Fruit fly (Drosophila melanogaster) whole organism, embryonic: ENCODE data around the gene EMC5.

Experiments used
- C15 ChIP-seq: fragments of 200-800 bp; sonication (Bioruptor generic); IDR thresholded peaks from 3 replicates; pipeline ENCODE4 v1.3.6; 2022; ENCODE audit warnings: missing biosample characterization, missing genetic modification characterization
- CG10267 ChIP-seq: fragments of 200-800 bp; sonication (Bioruptor generic); optimal IDR thresholded peaks from 2 replicates; lab custom pipeline; 2018; ENCODE audit warnings: missing biosample characterization, mild to moderate bottlenecking, missing genetic modification characterization, moderate library complexity
- CG11696 ChIP-seq: fragments of 200-800 bp; sonication (Bioruptor generic); IDR thresholded peaks from 2 replicates; pipeline ENCODE4 v1.3.6; 2022; ENCODE audit warnings: missing biosample characterization, missing genetic modification characterization
- CG12391 ChIP-seq: fragments of 200-800 bp; sonication (Bioruptor generic); optimal IDR thresholded peaks from 3 replicates; lab custom pipeline; 2018; ENCODE audit warnings: missing biosample characterization, mild to moderate bottlenecking, missing genetic modification characterization, moderate library complexity
- CG13894 ChIP-seq: fragments of 200-800 bp; sonication (Bioruptor generic); optimal IDR thresholded peaks from 3 replicates; lab custom pipeline; 2018; ENCODE audit warnings: missing biosample characterization, mild to moderate bottlenecking, missing genetic modification characterization, moderate library complexity
- CG14050 ChIP-seq: fragments of 200-800 bp; sonication (Bioruptor generic); IDR thresholded peaks from 3 replicates; pipeline ENCODE4 v1.3.6; 2022; ENCODE audit warnings: missing biosample characterization, missing genetic modification characterization
- CG1603 ChIP-seq: fragments of 200-800 bp; sonication (Bioruptor generic); optimal IDR thresholded peaks from 2 replicates; lab custom pipeline; 2019; ENCODE audit warnings: missing biosample characterization, mild to moderate bottlenecking, missing genetic modification characterization, moderate library complexity
- CG17568 ChIP-seq: fragments of 200-800 bp; sonication (Bioruptor generic); optimal IDR thresholded peaks from 2 replicates; lab custom pipeline; 2018; ENCODE audit warnings: missing biosample characterization, mild to moderate bottlenecking, missing genetic modification characterization, moderate library complexity
- CG2202 ChIP-seq: fragments of 200-800 bp; sonication (Bioruptor generic); optimal IDR thresholded peaks from 2 replicates; lab custom pipeline; 2018; ENCODE audit warnings: missing biosample characterization, mild to moderate bottlenecking, missing genetic modification characterization
- CG3065 ChIP-seq: fragments of 200-800 bp; sonication (Bioruptor generic); optimal IDR thresholded peaks from 2 replicates; lab custom pipeline; 2016; ENCODE audit warnings: missing biosample characterization, missing genetic modification characterization
- CG32767 ChIP-seq: fragments of 200-800 bp; sonication (Bioruptor generic); IDR thresholded peaks from 2 replicates; pipeline ENCODE4 v1.3.6; 2022; ENCODE audit warnings: missing biosample characterization, missing genetic modification characterization
- CG3407 ChIP-seq: fragments of 200-800 bp; sonication (Bioruptor generic); optimal IDR thresholded peaks from 2 replicates; lab custom pipeline; 2018; ENCODE audit warnings: missing biosample characterization, mild to moderate bottlenecking, missing genetic modification characterization
- CG34376 ChIP-seq: fragments of 200-800 bp; sonication (Bioruptor generic); optimal IDR thresholded peaks from 2 replicates; lab custom pipeline; 2018; ENCODE audit warnings: missing biosample characterization, mild to moderate bottlenecking, missing genetic modification characterization
- Dbx ChIP-seq: fragments of 200-800 bp; sonication (Bioruptor generic); IDR thresholded peaks from 3 replicates; pipeline ENCODE4 v1.3.6; 2022; ENCODE audit warnings: missing biosample characterization, missing genetic modification characterization
- Drgx ChIP-seq: fragments of 200-800 bp; sonication (Bioruptor generic); IDR thresholded peaks from 2 replicates; pipeline ENCODE4 v1.3.6; 2022; ENCODE audit warnings: missing biosample characterization, missing genetic modification characterization
- H2.0 ChIP-seq: fragments of 200-800 bp; sonication (Bioruptor generic); IDR thresholded peaks from 2 replicates; pipeline ENCODE4 v1.3.6; 2022; ENCODE audit warnings: missing biosample characterization, missing genetic modification characterization
- Hey ChIP-seq: fragments of 200-800 bp; sonication (Bioruptor generic); optimal IDR thresholded peaks from 3 replicates; lab custom pipeline; 2018; ENCODE audit warnings: missing biosample characterization, mild to moderate bottlenecking, missing genetic modification characterization
- HmgZ ChIP-seq: fragments of 200-800 bp; sonication (Bioruptor generic); optimal IDR thresholded peaks from 2 replicates; lab custom pipeline; 2018; ENCODE audit warnings: missing biosample characterization, mild to moderate bottlenecking, missing genetic modification characterization
- Lim3 ChIP-seq: fragments of 200-800 bp; sonication (Bioruptor generic); IDR thresholded peaks from 2 replicates; pipeline ENCODE4 v1.3.6; 2022; ENCODE audit warnings: missing biosample characterization, missing genetic modification characterization
- Med ChIP-seq: fragments of 200-800 bp; sonication (Bioruptor generic); peaks from one replicate; lab custom pipeline; 2016; ENCODE audit warnings: missing biosample characterization, missing genetic modification characterization, mild to moderate bottlenecking, inconsistent platforms, moderate library complexity
- NFAT ChIP-seq: fragments of 200-800 bp; sonication (Bioruptor generic); IDR thresholded peaks from 2 replicates; pipeline ENCODE4 v1.3.6; 2022; ENCODE audit warnings: missing biosample characterization, missing genetic modification characterization
- Ravus ChIP-seq: fragments of 200-800 bp; sonication (Bioruptor generic); IDR thresholded peaks from 2 replicates; pipeline ENCODE4 v1.3.6; 2022; ENCODE audit warnings: missing biosample characterization, missing genetic modification characterization
- Sry-β ChIP-seq: fragments of 200-800 bp; sonication (Bioruptor generic); optimal IDR thresholded peaks from 2 replicates; lab custom pipeline; 2018; ENCODE audit warnings: missing biosample characterization, mild to moderate bottlenecking, missing genetic modification characterization, moderate library complexity
- Trl ChIP-seq, 3 experiments: fragments of >200 bp in 2 of 3; fragments of 200-800 bp in 1 of 3; sonication (Bioruptor generic) in 1 of 3; optimal IDR thresholded peaks; 2 replicates in 1 of 3; 3 replicates in 2 of 3; lab custom pipeline; 2016 to 2017; ENCODE audit warnings: missing biosample characterization in 1 of 3, missing genetic modification characterization in 1 of 3
- az2 ChIP-seq: fragments of 200-800 bp; sonication (Bioruptor generic); optimal IDR thresholded peaks from 3 replicates; lab custom pipeline; 2016; ENCODE audit warnings: missing biosample characterization, missing genetic modification characterization
- bab2 ChIP-seq: fragments of 200-800 bp; sonication (Bioruptor generic); optimal IDR thresholded peaks from 2 replicates; lab custom pipeline; 2016; ENCODE audit warnings: missing biosample characterization, missing genetic modification characterization
- corto ChIP-seq: fragments of 200-800 bp; sonication (Bioruptor generic); optimal IDR thresholded peaks from 2 replicates; lab custom pipeline; 2016; ENCODE audit warnings: missing biosample characterization, mild to moderate bottlenecking, missing genetic modification characterization, moderate library complexity
- danr ChIP-seq: fragments of 200-800 bp; sonication (Bioruptor generic); IDR thresholded peaks from 2 replicates; pipeline ENCODE4 v1.3.6; 2022; ENCODE audit warnings: missing biosample characterization, missing genetic modification characterization
- dpn ChIP-seq, 2 experiments: fragments of 200-800 bp; sonication (Bioruptor generic); optimal IDR thresholded peaks; 3 replicates each; lab custom pipeline; 2016; ENCODE audit warnings: missing biosample characterization in 2 of 2, missing genetic modification characterization in 2 of 2
- fd64A ChIP-seq: fragments of 200-800 bp; sonication (Bioruptor generic); optimal IDR thresholded peaks from 3 replicates; lab custom pipeline; 2018; ENCODE audit warnings: missing biosample characterization, mild to moderate bottlenecking, missing genetic modification characterization
- fru ChIP-seq: fragments of >200 bp; optimal IDR thresholded peaks from 2 replicates; lab custom pipeline; 2017
- gro ChIP-seq: fragments of 200-800 bp; sonication (Bioruptor generic); optimal IDR thresholded peaks from 2 replicates; lab custom pipeline; 2016; ENCODE audit warnings: missing biosample characterization, missing genetic modification characterization
- hkb ChIP-seq, 2 experiments: fragments of 200-800 bp in 1 of 2; fragments of >200 bp in 1 of 2; sonication (Bioruptor generic) in 1 of 2; IDR thresholded peaks in 1 of 2; optimal IDR thresholded peaks in 1 of 2; 2 replicates each; pipeline versions ENCODE4 v1.3.6 to Lab custom; 2017 to 2022; ENCODE audit warnings: missing biosample characterization in 1 of 2, missing genetic modification characterization in 1 of 2
- nom ChIP-seq: fragments of 200-800 bp; sonication (Bioruptor generic); optimal IDR thresholded peaks from 2 replicates; lab custom pipeline; 2017; ENCODE audit warnings: missing biosample characterization, missing genetic modification characterization, mild to moderate bottlenecking, moderate library complexity, missing genetic modification reagents
- org-1 ChIP-seq: fragments of 200-800 bp; sonication (Bioruptor generic); optimal IDR thresholded peaks from 2 replicates; lab custom pipeline; 2017; ENCODE audit warnings: missing biosample characterization, missing genetic modification characterization
- scrt ChIP-seq: fragments of 200-800 bp; sonication (Bioruptor generic); optimal IDR thresholded peaks from 2 replicates; lab custom pipeline; 2018; ENCODE audit warnings: missing biosample characterization, mild to moderate bottlenecking, missing genetic modification characterization, moderate library complexity
- sob ChIP-seq: fragments of 200-800 bp; sonication (Bioruptor generic); IDR thresholded peaks from 2 replicates; pipeline ENCODE4 v1.3.6; 2022; ENCODE audit warnings: missing biosample characterization, missing genetic modification characterization
- trem ChIP-seq: fragments of 200-800 bp; optimal IDR thresholded peaks from 3 replicates; lab custom pipeline; 2019; ENCODE audit warnings: missing biosample characterization, mild to moderate bottlenecking, missing genetic modification characterization, moderate library complexity
- twi ChIP-seq: fragments of 200-800 bp; optimal IDR thresholded peaks from 2 replicates; lab custom pipeline; 2019; ENCODE audit warnings: missing biosample characterization, mild to moderate bottlenecking, missing genetic modification characterization, moderate library complexity
- unc-4 ChIP-seq: fragments of 200-800 bp; sonication (Bioruptor generic); IDR thresholded peaks from 2 replicates; pipeline ENCODE4 v1.3.6; 2022; ENCODE audit warnings: missing biosample characterization, missing genetic modification characterization; ENCODE audit not compliant: partially characterized antibody
- z ChIP-seq: fragments of 200-800 bp; sonication (Bioruptor generic); IDR thresholded peaks from 3 replicates; pipeline ENCODE4 v1.3.6; 2022; ENCODE audit warnings: missing biosample characterization, missing genetic modification characterization

The EMC5 gene

dm6 chr2L:18974063-18974779 lies 13.3 kb upstream of the EMC5 start, which contains the start of the genes L2HGDH and CG10431 (continued):
- no peak for TF ChIP-seq CG14050 (GFP tag; lab: Robert Waterston, UW)
- TF ChIP-seq NFAT (GFP tag; lab: Robert Waterston, UW): peak; percentile 94
- no peak for TF ChIP-seq Lim3 (GFP tag; lab: Robert Waterston, UW)
- no peak for TF ChIP-seq corto (GFP tag; lab: Kevin White, UChicago)
- peak; percentile 1 for TF ChIP-seq org-1 (GFP tag; lab: Kevin White, UChicago)

- no peak for TF ChIP-seq CG34376
- TF ChIP-seq CG13894 (tag; lab: Kevin White, UChicago): no peak
- 0 out of 3 replicates have a peak, but pooled peaks have one; percentile 48 for TF ChIP-seq z (GFP tag; lab: Robert Waterston, UW)
- peak; percentile 39; the same call in 1 of the 2 replicates for TF ChIP-seq sob (GFP tag; lab: Robert Waterston, UW)
- peak; percentile 95 for TF ChIP-seq twi (tag; lab: Kevin White, UChicago)
- TF ChIP-seq C15: no peak
- no peak for TF ChIP-seq dpn (GFP tag; optimal IDR thresholded peaks at IDR 0.05; lab: Kevin White, UChicago)
- TF ChIP-seq bab2: no peak
- TF ChIP-seq CG3065 (GFP tag; lab: Kevin White, UChicago): no peak
- TF ChIP-seq CG10267 (tag; lab: Kevin White, UChicago): no peak
- TF ChIP-seq, all 482 proteins: peak for 3
Measured at dm6 chr2L:18976749-18977148, 10.8 kb upstream of the EMC5 start.

dm6 chr2L:18978923-18979322 lies 8.6 kb upstream of the EMC5 start:
- TF ChIP-seq danr (GFP tag; lab: Robert Waterston, UW) (no peak), Hey (tag; lab: Kevin White, UChicago) (peak; percentile 42)

dm6 chr2L:18979407-18979806 lies 8.1 kb upstream of the EMC5 start:
- TF ChIP-seq trem (tag; lab: Kevin White, UChicago) (no peak), nom (GFP tag; lab: Kevin White, UChicago) (peak; percentile 26), CG32767 (0 out of 2 replicates have a peak, but pooled peaks have one; percentile 12)

- TF ChIP-seq Drgx (peak; percentile 65; the same call in 1 of the 2 replicates), CG1603 (tag; lab: Kevin White, UChicago) (peak; percentile 12), Med (GFP tag; lab: Kevin White, UChicago) (peak; percentile 34), scrt (GFP tag; lab: Kevin White, UChicago) (no peak), CG2202 (tag; lab: Kevin White, UChicago) (no peak), CG11696 (GFP tag; lab: Robert Waterston, UW) (0 out of 2 replicates have a peak, but pooled peaks have one; percentile 13)
Measured at dm6 chr2L:18980982-18981381, 6.5 kb upstream of the EMC5 start.

- TF ChIP-seq az2 (GFP tag; lab: Kevin White, UChicago): no peak
- no peak for TF ChIP-seq Ravus (GFP tag; lab: Robert Waterston, UW)
- no peak for TF ChIP-seq unc-4
- TF ChIP-seq H2.0 (GFP tag; lab: Robert Waterston, UW): no peak
- TF ChIP-seq CG17568 (GFP tag; lab: Kevin White, UChicago): peak; percentile 14
- no peak for TF ChIP-seq CG12391
- no peak for TF ChIP-seq hkb (optimal IDR thresholded peaks at IDR 0.05; lab: Kevin White, UChicago)
- no peak for TF ChIP-seq hkb (GFP tag; IDR thresholded peaks at IDR 0.05; lab: Robert Waterston, UW)
- no peak for TF ChIP-seq Trl (optimal IDR thresholded peaks at IDR 0.05; lab: Kevin White, UChicago)
- TF ChIP-seq Trl (GFP tag; optimal IDR thresholded peaks at IDR 0.05; lab: Kevin White, UChicago): no peak
- no peak for TF ChIP-seq fru (lab: Kevin White, UChicago)
- TF ChIP-seq fd64A: peak; percentile 50
- TF ChIP-seq HmgZ: no peak
- TF ChIP-seq Sry-β (GFP tag; lab: Kevin White, UChicago): peak; percentile 16
- TF ChIP-seq CG3407: no peak
- TF ChIP-seq Dbx: no peak
- TF ChIP-seq gro: no peak
Measured at dm6 chr2L:18981484-18981883, 6.0 kb upstream of the EMC5 start.
